Fruit fly (Drosophila melanogaster) whole organism, embryonic: ENCODE measurements around the gene Prp3.

Experiments used
- CG11456 ChIP-seq: fragments of 200-800 bp; sonication (Bioruptor generic); IDR thresholded peaks from 3 replicates; pipeline ENCODE4 v1.3.6; 2022; ENCODE audit warnings: missing biosample characterization, missing genetic modification characterization
- CG11504 ChIP-seq: fragments of 200-800 bp; sonication (Bioruptor generic); optimal IDR thresholded peaks from 3 replicates; lab custom pipeline; 2019; ENCODE audit warnings: missing biosample characterization, mild to moderate bottlenecking, missing genetic modification characterization, moderate library complexity
- CG11696 ChIP-seq: fragments of 200-800 bp; sonication (Bioruptor generic); IDR thresholded peaks from 2 replicates; pipeline ENCODE4 v1.3.6; 2022; ENCODE audit warnings: missing biosample characterization, missing genetic modification characterization
- CG11723 ChIP-seq: fragments of 200-800 bp; sonication (Bioruptor generic); optimal IDR thresholded peaks from 2 replicates; lab custom pipeline; 2017; ENCODE audit warnings: missing biosample characterization, mild to moderate bottlenecking, missing genetic modification characterization
- CG13775 ChIP-seq: fragments of 200-800 bp; sonication (Bioruptor generic); optimal IDR thresholded peaks from 3 replicates; lab custom pipeline; 2017; ENCODE audit warnings: missing biosample characterization, mild to moderate bottlenecking, missing genetic modification characterization
- CG14667 ChIP-seq: fragments of 200-800 bp; sonication (Bioruptor generic); IDR thresholded peaks from 2 replicates; pipeline ENCODE4 v1.3.6; 2022; ENCODE audit warnings: missing biosample characterization, missing genetic modification characterization
- CG15601 ChIP-seq: fragments of 200-800 bp; sonication (Bioruptor generic); optimal IDR thresholded peaks from 3 replicates; lab custom pipeline; 2019; ENCODE audit warnings: missing biosample characterization, mild to moderate bottlenecking, missing genetic modification characterization, moderate library complexity
- CG17802 ChIP-seq: fragments of 200-800 bp; sonication (Bioruptor generic); optimal IDR thresholded peaks from 2 replicates; lab custom pipeline; 2018; ENCODE audit warnings: missing biosample characterization, mild to moderate bottlenecking, missing genetic modification characterization, moderate library complexity
- CG17912 ChIP-seq: fragments of 200-800 bp; sonication (Bioruptor generic); optimal IDR thresholded peaks from 2 replicates; lab custom pipeline; 2018; ENCODE audit warnings: missing biosample characterization, mild to moderate bottlenecking, missing genetic modification characterization
- CG18476 ChIP-seq: fragments of 200-800 bp; sonication (Bioruptor generic); optimal IDR thresholded peaks from 2 replicates; lab custom pipeline; 2016; ENCODE audit warnings: missing biosample characterization, mild to moderate bottlenecking, missing genetic modification characterization
- CG18599 ChIP-seq: fragments of 200-800 bp; sonication (Bioruptor generic); optimal IDR thresholded peaks from 3 replicates; lab custom pipeline; 2017; ENCODE audit warnings: missing biosample characterization, missing genetic modification characterization, mild to moderate bottlenecking, moderate library complexity, missing genetic modification reagents
- CG18764 ChIP-seq: fragments of 200-800 bp; sonication (Bioruptor generic); optimal IDR thresholded peaks from 3 replicates; lab custom pipeline; 2016; ENCODE audit warnings: missing biosample characterization, missing genetic modification characterization
- CG2678 ChIP-seq: fragments of 200-800 bp; sonication (Bioruptor generic); optimal IDR thresholded peaks from 3 replicates; lab custom pipeline; 2019; ENCODE audit warnings: missing biosample characterization, mild to moderate bottlenecking, missing genetic modification characterization, moderate library complexity
- CG33557 ChIP-seq: fragments of 200-800 bp; sonication (Bioruptor generic); optimal IDR thresholded peaks from 2 replicates; lab custom pipeline; 2019; ENCODE audit warnings: missing biosample characterization, mild to moderate bottlenecking, missing genetic modification characterization, moderate library complexity
- CG7745 ChIP-seq: fragments of 200-800 bp; sonication (Bioruptor generic); optimal IDR thresholded peaks from 2 replicates; lab custom pipeline; 2018; ENCODE audit warnings: missing biosample characterization, mild to moderate bottlenecking, missing genetic modification characterization, moderate library complexity
- CG8089 ChIP-seq: fragments of 200-800 bp; sonication (Bioruptor generic); optimal IDR thresholded peaks from 3 replicates; lab custom pipeline; 2016; ENCODE audit warnings: missing biosample characterization, missing genetic modification characterization
- CG9437 ChIP-seq: fragments of 200-800 bp; sonication (Bioruptor generic); optimal IDR thresholded peaks from 2 replicates; lab custom pipeline; 2018; ENCODE audit warnings: missing biosample characterization, mild to moderate bottlenecking, missing genetic modification characterization
- CG9797 ChIP-seq: fragments of 200-800 bp; sonication (Bioruptor generic); optimal IDR thresholded peaks from 3 replicates; lab custom pipeline; 2018; ENCODE audit warnings: missing biosample characterization, mild to moderate bottlenecking, missing genetic modification characterization
- D ChIP-seq, 2 experiments: fragments of 200-800 bp in 1 of 2; fragments of >200 bp in 1 of 2; sonication (Bioruptor generic) in 1 of 2; optimal IDR thresholded peaks; 2 replicates in 1 of 2; 3 replicates in 1 of 2; lab custom pipeline; 2017; ENCODE audit warnings: mild to moderate bottlenecking in 1 of 2, missing biosample characterization in 1 of 2, missing genetic modification characterization in 1 of 2, missing genetic modification reagents in 1 of 2
- Dref ChIP-seq: fragments of 200-800 bp; sonication (Bioruptor generic); IDR thresholded peaks from 2 replicates; pipeline ENCODE4 v1.3.6; 2022; ENCODE audit warnings: missing biosample characterization, missing genetic modification characterization
- E2f1 ChIP-seq: fragments of 200-800 bp; sonication (Bioruptor generic); IDR thresholded peaks from 2 replicates; pipeline ENCODE4 v1.3.6; 2022; ENCODE audit warnings: missing biosample characterization, missing genetic modification characterization
- Fer3 ChIP-seq: fragments of 200-800 bp; sonication (Bioruptor generic); optimal IDR thresholded peaks from 2 replicates; lab custom pipeline; 2018; ENCODE audit warnings: missing biosample characterization, mild to moderate bottlenecking, missing genetic modification characterization, moderate library complexity
- Hey ChIP-seq: fragments of 200-800 bp; sonication (Bioruptor generic); optimal IDR thresholded peaks from 3 replicates; lab custom pipeline; 2018; ENCODE audit warnings: missing biosample characterization, mild to moderate bottlenecking, missing genetic modification characterization
- Hr51 ChIP-seq, 2 experiments: fragments of 200-800 bp; sonication (Bioruptor generic); optimal IDR thresholded peaks; 2 replicates in 1 of 2; 3 replicates in 1 of 2; lab custom pipeline; 2016 to 2018; ENCODE audit warnings: missing biosample characterization in 2 of 2, missing genetic modification characterization in 2 of 2, mild to moderate bottlenecking in 1 of 2, moderate library complexity in 1 of 2
- Meics ChIP-seq: fragments of 200-800 bp; sonication (Bioruptor generic); optimal IDR thresholded peaks from 2 replicates; lab custom pipeline; 2017; ENCODE audit warnings: missing biosample characterization, mild to moderate bottlenecking, missing genetic modification characterization
- Pdp1 ChIP-seq, 2 experiments: fragments of 200-800 bp; sonication (Bioruptor generic); optimal IDR thresholded peaks; 3 replicates each; lab custom pipeline; 2016; ENCODE audit warnings: missing biosample characterization in 2 of 2, missing genetic modification characterization in 2 of 2, mild to moderate bottlenecking in 1 of 2, moderate library complexity in 1 of 2
- Side ChIP-seq: fragments of 200-800 bp; sonication (Bioruptor generic); optimal IDR thresholded peaks from 2 replicates; lab custom pipeline; 2016; ENCODE audit warnings: missing biosample characterization, missing genetic modification characterization
- ac ChIP-seq: fragments of 200-800 bp; sonication (Bioruptor generic); optimal IDR thresholded peaks from 3 replicates; lab custom pipeline; 2017; ENCODE audit warnings: missing biosample characterization, mild to moderate bottlenecking, missing genetic modification characterization
- ase ChIP-seq: fragments of 200-800 bp; sonication (Bioruptor generic); IDR thresholded peaks from 3 replicates; pipeline ENCODE4 v1.3.6; 2022; ENCODE audit warnings: missing biosample characterization, missing genetic modification characterization
- ato ChIP-seq: fragments of 200-800 bp; sonication (Bioruptor generic); IDR thresholded peaks from 2 replicates; pipeline ENCODE4 v1.3.6; 2022; ENCODE audit warnings: missing biosample characterization, missing genetic modification characterization; ENCODE audit not compliant: partially characterized antibody
- chn ChIP-seq: fragments of 200-800 bp; sonication (Bioruptor generic); optimal IDR thresholded peaks from 2 replicates; lab custom pipeline; 2016; ENCODE audit warnings: missing biosample characterization, missing genetic modification characterization
- emc ChIP-seq: fragments of 200-800 bp; sonication (Bioruptor generic); optimal IDR thresholded peaks from 2 replicates; lab custom pipeline; 2016; ENCODE audit warnings: missing biosample characterization, missing genetic modification characterization
- exex ChIP-seq: fragments of 200-800 bp; sonication (Bioruptor generic); optimal IDR thresholded peaks from 4 replicates; lab custom pipeline; 2018; ENCODE audit warnings: missing biosample characterization, mild to moderate bottlenecking, missing genetic modification characterization, moderate library complexity
- eyg ChIP-seq: fragments of 200-800 bp; sonication (Bioruptor generic); optimal IDR thresholded peaks from 3 replicates; lab custom pipeline; 2016; ENCODE audit warnings: missing biosample characterization, missing genetic modification characterization
- fd64A ChIP-seq: fragments of 200-800 bp; sonication (Bioruptor generic); optimal IDR thresholded peaks from 3 replicates; lab custom pipeline; 2018; ENCODE audit warnings: missing biosample characterization, mild to moderate bottlenecking, missing genetic modification characterization
- ind ChIP-seq: fragments of 200-800 bp; sonication (Bioruptor generic); optimal IDR thresholded peaks from 3 replicates; lab custom pipeline; 2016; ENCODE audit warnings: missing biosample characterization, missing genetic modification characterization
- ken ChIP-seq: fragments of 200-800 bp; sonication (Bioruptor generic); IDR thresholded peaks from 3 replicates; pipeline ENCODE4 v1.3.6; 2022; ENCODE audit warnings: missing biosample characterization, missing genetic modification characterization
- nerfin-1 ChIP-seq: fragments of 200-800 bp; sonication (Bioruptor generic); optimal IDR thresholded peaks from 3 replicates; lab custom pipeline; 2019; ENCODE audit warnings: missing biosample characterization, mild to moderate bottlenecking, missing genetic modification characterization, moderate library complexity
- oc ChIP-seq: fragments of 200-800 bp; sonication (Bioruptor generic); optimal IDR thresholded peaks from 2 replicates; lab custom pipeline; 2018; ENCODE audit warnings: missing biosample characterization, mild to moderate bottlenecking, missing genetic modification characterization, moderate library complexity
- pb ChIP-seq: fragments of 200-800 bp; sonication (Bioruptor generic); optimal IDR thresholded peaks from 3 replicates; lab custom pipeline; 2016; ENCODE audit warnings: missing biosample characterization, missing genetic modification characterization
- phol ChIP-seq: fragments of 200-800 bp; sonication (Bioruptor generic); optimal IDR thresholded peaks from 3 replicates; lab custom pipeline; 2018; ENCODE audit warnings: missing biosample characterization, mild to moderate bottlenecking, missing genetic modification characterization, moderate library complexity
- pros ChIP-seq: fragments of 200-800 bp; sonication (Bioruptor generic); optimal IDR thresholded peaks from 3 replicates; lab custom pipeline; 2019; ENCODE audit warnings: missing biosample characterization, mild to moderate bottlenecking, missing genetic modification characterization, moderate library complexity
- ranshi ChIP-seq: fragments of 200-800 bp; sonication (Bioruptor generic); IDR thresholded peaks from 2 replicates; pipeline ENCODE4 v1.3.6; 2022; ENCODE audit warnings: missing biosample characterization, missing genetic modification characterization
- ro ChIP-seq: fragments of 200-800 bp; sonication (Bioruptor generic); IDR thresholded peaks from 2 replicates; pipeline ENCODE4 v1.3.6; 2022; ENCODE audit warnings: missing biosample characterization, missing genetic modification characterization
- sug ChIP-seq: fragments of 200-800 bp; optimal IDR thresholded peaks from 2 replicates; lab custom pipeline; 2019; ENCODE audit warnings: missing biosample characterization, mild to moderate bottlenecking, missing genetic modification characterization, moderate library complexity
- vnd ChIP-seq: fragments of 200-800 bp; sonication (Bioruptor generic); IDR thresholded peaks from 3 replicates; pipeline ENCODE4 v1.3.6; 2022; ENCODE audit warnings: missing biosample characterization, missing genetic modification characterization; ENCODE audit not compliant: partially characterized antibody

The Prp3 gene

DNA sequence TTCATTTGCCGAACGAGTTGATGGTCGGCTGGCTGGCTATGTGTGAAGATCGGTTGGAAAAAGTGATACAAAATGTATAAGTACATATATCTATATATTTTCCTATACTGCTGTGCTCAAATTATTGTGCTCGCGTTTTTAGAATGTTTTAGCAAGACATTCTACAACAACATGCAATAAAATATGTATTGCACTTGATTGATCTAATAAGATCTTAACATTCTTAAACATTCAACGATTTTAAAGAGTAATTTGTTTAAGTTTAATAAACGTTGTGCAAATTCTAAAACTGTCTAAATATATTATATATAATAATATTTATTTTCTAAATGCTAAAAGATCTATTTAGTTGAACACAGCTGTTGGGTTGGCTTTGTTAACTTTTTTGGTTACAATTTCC lies 30.2 kb downstream of the Prp3 start (continued):
- TF ChIP-seq Meics (GFP tag; lab: Kevin White, UChicago) (peak; percentile 32), CG11696 (0 out of 2 replicates have a peak, but pooled peaks have one; percentile 33), vnd (no peak), CG7745 (tag; lab: Kevin White, UChicago) (no peak), CG9437 (GFP tag; lab: Kevin White, UChicago) (no peak), CG9797 (GFP tag; lab: Kevin White, UChicago) (no peak), ranshi (no peak), fd64A (GFP tag; lab: Kevin White, UChicago) (no peak), CG15601 (tag; lab: Kevin White, UChicago) (no peak), CG18599 (GFP tag; lab: Kevin White, UChicago) (peak; percentile 6), CG11723 (GFP tag; lab: Kevin White, UChicago) (no peak), ind (no peak), ac (GFP tag; lab: Kevin White, UChicago) (no peak), CG18764 (GFP tag; lab: Kevin White, UChicago) (no peak), CG17912 (GFP tag; lab: Kevin White, UChicago) (no peak), CG18476 (GFP tag; lab: Kevin White, UChicago) (no peak), oc (tag; lab: Kevin White, UChicago) (no peak), ato (GFP tag; lab: Robert Waterston, UW) (no peak), eyg (GFP tag; lab: Kevin White, UChicago) (no peak), CG11456 (no peak), Hey (tag; lab: Kevin White, UChicago) (no peak), Side (GFP tag; lab: Kevin White, UChicago) (no peak), CG17802 (tag; lab: Kevin White, UChicago) (no peak), emc (no peak), CG8089 (no peak), nerfin-1 (no peak), D (optimal IDR thresholded peaks at IDR 0.05; lab: Kevin White, UChicago) (no peak), D (GFP tag; optimal IDR thresholded peaks at IDR 0.05; lab: Kevin White, UChicago) (no peak), CG14667 (GFP tag; lab: Robert Waterston, UW) (no peak), chn (no peak), Pdp1 (GFP tag; optimal IDR thresholded peaks at IDR 0.05; lab: Kevin White, UChicago) (no peak), Fer3 (tag; lab: Kevin White, UChicago) (peak; percentile 41), ase (GFP tag; lab: Robert Waterston, UW) (no peak), E2f1 (GFP tag; lab: Robert Waterston, UW) (no peak), CG2678 (tag; lab: Kevin White, UChicago) (peak; percentile 42), Hr51 (GFP tag; optimal IDR thresholded peaks at IDR 0.05; lab: Kevin White, UChicago) (peak in 1 of 2 experiments; percentile 48), CG11504 (peak; percentile 29), Dref (no peak), pros (GFP tag; lab: Kevin White, UChicago) (no peak), CG33557 (GFP tag; lab: Kevin White, UChicago) (no peak), CG13775 (GFP tag; lab: Kevin White, UChicago) (no peak)
- TF ChIP-seq, all 482 proteins: peak for 21

DNA sequence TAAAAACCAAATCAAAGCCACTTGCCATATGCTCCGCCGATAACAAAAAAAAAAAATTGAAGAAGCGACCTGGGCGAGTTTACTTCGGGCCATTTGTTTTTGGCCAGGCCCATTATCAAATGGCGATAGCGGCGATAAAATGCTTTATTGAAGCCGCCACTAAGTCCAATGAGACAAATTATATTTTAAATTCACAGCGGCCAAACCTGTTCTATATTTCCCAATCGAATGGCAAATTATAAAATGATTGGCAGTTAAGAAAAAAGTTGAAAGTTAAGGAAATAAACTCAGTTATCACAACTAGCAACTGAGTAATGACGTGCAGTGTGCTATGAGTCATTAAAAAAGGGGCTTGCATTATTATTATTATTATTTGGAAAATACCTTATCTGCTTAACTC lies 31.1 kb downstream of the Prp3 start:
- TF ChIP-seq pb (GFP tag; lab: Kevin White, UChicago), result no peak
- TF ChIP-seq ken (GFP tag; lab: Robert Waterston, UW), result no peak
- TF ChIP-seq phol (tag; lab: Kevin White, UChicago), result no peak
- peak; percentile 75 for TF ChIP-seq exex (tag; lab: Kevin White, UChicago)
- no peak for TF ChIP-seq ro
- peak; percentile 37 for TF ChIP-seq sug (tag; lab: Kevin White, UChicago)
- TF ChIP-seq, all 482 proteins: peak for 2
